Worm (Caenorhabditis elegans) whole organism, L1 larva: ENCODE measurements around the gene C23G10.5.

Source experiments
- alr-1 ChIP-seq: fragments of 200-800 bp; sonication (Bioruptor generic); optimal IDR thresholded peaks from 2 replicates; lab custom pipeline; 2018; ENCODE audit warnings: borderline replicate concordance, mild to moderate bottlenecking, missing genetic modification characterization, missing compliant biosample characterization
- ceh-88 ChIP-seq: fragments of 200-800 bp; sonication (Bioruptor generic); IDR thresholded peaks from 2 replicates; pipeline ENCODE4 v1.3.6; 2022; ENCODE audit warnings: missing genetic modification characterization, missing compliant biosample characterization
- lin-13 ChIP-seq: fragments of 150-350 bp; optimal IDR thresholded peaks from 2 replicates; lab custom pipeline; 2014; ENCODE audit warnings: missing biosample characterization, missing genetic modification reagents, missing genetic modification characterization
- lin-39 ChIP-seq: fragments of 150-350 bp; optimal IDR thresholded peaks from 2 replicates; lab custom pipeline; 2014; ENCODE audit warnings: missing biosample characterization, missing genetic modification reagents, missing genetic modification characterization
- nhr-12 ChIP-seq: sonication (generic microtip); optimal IDR thresholded peaks from 2 replicates; lab custom pipeline; 2017; ENCODE audit warnings: missing biosample characterization, missing genetic modification characterization

DNA sequence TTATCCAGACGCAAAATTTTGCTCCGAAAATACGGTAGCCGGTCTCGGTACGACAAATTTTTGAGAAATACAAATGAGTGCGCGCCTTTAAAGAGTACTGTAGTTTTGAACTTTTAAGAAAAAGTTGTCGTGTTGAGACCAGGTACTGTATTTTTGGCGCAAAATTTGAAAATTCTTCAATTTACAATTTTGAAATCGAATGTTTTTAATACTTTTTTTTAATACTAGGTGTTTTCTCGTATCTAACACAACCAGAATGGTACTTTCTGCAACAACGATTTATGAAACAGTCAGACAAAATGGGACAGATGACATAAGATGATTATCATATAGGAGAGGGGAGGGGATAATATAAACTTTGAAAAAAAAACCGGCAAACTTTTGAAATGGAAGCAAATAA is 4.8 kb downstream of the C23G10.5 start:
- TF ChIP-seq ceh-88 (GFP tag; lab: Robert Waterston, UW), result no peak
- no peak for TF ChIP-seq alr-1 (tag; lab: Kevin White, UChicago)
- TF ChIP-seq lin-13 (GFP tag; lab: Kevin White, UChicago), result no peak
- no peak for TF ChIP-seq lin-39 (tag; lab: Kevin White, UChicago)
- TF ChIP-seq nhr-12, result no peak
